Fruit fly (Drosophila melanogaster) whole organism, embryonic: Measurements from ENCODE around the gene CG15343.

Experiments
- CG10267 ChIP-seq: fragments of 200-800 bp; sonication (Bioruptor generic); optimal IDR thresholded peaks from 2 replicates; lab custom pipeline; 2018; ENCODE audit warnings: missing biosample characterization, mild to moderate bottlenecking, missing genetic modification characterization, moderate library complexity
- CG10366 ChIP-seq: fragments of 200-800 bp; sonication (Bioruptor generic); IDR thresholded peaks from 2 replicates; pipeline ENCODE4 v1.3.6; 2022; ENCODE audit warnings: missing biosample characterization, missing genetic modification characterization
- CG14710 ChIP-seq: fragments of 200-800 bp; sonication (Bioruptor generic); optimal IDR thresholded peaks from 3 replicates; lab custom pipeline; 2019; ENCODE audit warnings: missing biosample characterization, mild to moderate bottlenecking, missing genetic modification characterization, moderate library complexity
- CG14860 ChIP-seq: fragments of 200-800 bp; sonication (Bioruptor generic); IDR thresholded peaks from 3 replicates; pipeline ENCODE4 v1.3.6; 2022; ENCODE audit warnings: missing biosample characterization, missing genetic modification characterization; ENCODE audit not compliant: partially characterized antibody
- CG16779 ChIP-seq: fragments of 200-800 bp; sonication (Bioruptor generic); IDR thresholded peaks from 2 replicates; pipeline ENCODE4 v1.3.6; 2022; ENCODE audit warnings: missing biosample characterization, missing genetic modification characterization
- CG17802 ChIP-seq: fragments of 200-800 bp; sonication (Bioruptor generic); optimal IDR thresholded peaks from 2 replicates; lab custom pipeline; 2018; ENCODE audit warnings: missing biosample characterization, mild to moderate bottlenecking, missing genetic modification characterization, moderate library complexity
- CG2116 ChIP-seq: fragments of 200-800 bp; sonication (Bioruptor generic); optimal IDR thresholded peaks from 3 replicates; lab custom pipeline; 2018; ENCODE audit warnings: missing biosample characterization, mild to moderate bottlenecking, missing genetic modification characterization
- CG2678 ChIP-seq: fragments of 200-800 bp; sonication (Bioruptor generic); optimal IDR thresholded peaks from 3 replicates; lab custom pipeline; 2019; ENCODE audit warnings: missing biosample characterization, mild to moderate bottlenecking, missing genetic modification characterization, moderate library complexity
- CG31388 ChIP-seq: fragments of 200-800 bp; sonication (Bioruptor generic); optimal IDR thresholded peaks from 2 replicates; lab custom pipeline; 2016; ENCODE audit warnings: missing biosample characterization, missing genetic modification characterization
- CG31441 ChIP-seq: fragments of 200-800 bp; sonication (Bioruptor generic); IDR thresholded peaks from 2 replicates; pipeline ENCODE4 v1.3.6; 2022; ENCODE audit warnings: missing biosample characterization, missing genetic modification characterization
- CG32532 ChIP-seq: fragments of 200-800 bp; sonication (Bioruptor generic); IDR thresholded peaks from 2 replicates; pipeline ENCODE4 v1.3.6; 2022; ENCODE audit warnings: missing biosample characterization, missing genetic modification characterization
- CG33213 ChIP-seq: fragments of 200-800 bp; sonication (Bioruptor generic); optimal IDR thresholded peaks from 3 replicates; lab custom pipeline; 2016; ENCODE audit warnings: missing biosample characterization, missing genetic modification characterization
- CG3407 ChIP-seq: fragments of 200-800 bp; sonication (Bioruptor generic); optimal IDR thresholded peaks from 2 replicates; lab custom pipeline; 2018; ENCODE audit warnings: missing biosample characterization, mild to moderate bottlenecking, missing genetic modification characterization
- CG5180 ChIP-seq: fragments of 200-800 bp; sonication (Bioruptor generic); optimal IDR thresholded peaks from 3 replicates; lab custom pipeline; 2017; ENCODE audit warnings: missing biosample characterization, missing genetic modification characterization, mild to moderate bottlenecking, moderate library complexity, missing genetic modification reagents
- CG6254 ChIP-seq: fragments of 200-800 bp; sonication (Bioruptor generic); optimal IDR thresholded peaks from 3 replicates; lab custom pipeline; 2017; ENCODE audit warnings: mild to moderate bottlenecking, missing biosample characterization, missing genetic modification reagents, missing genetic modification characterization
- CG8359 ChIP-seq: fragments of 200-800 bp; sonication (Bioruptor generic); optimal IDR thresholded peaks from 2 replicates; lab custom pipeline; 2017; ENCODE audit warnings: missing biosample characterization, mild to moderate bottlenecking, missing genetic modification characterization, borderline replicate concordance
- CG9932 ChIP-seq: fragments of 200-800 bp; sonication (Bioruptor generic); IDR thresholded peaks from 2 replicates; pipeline ENCODE4 v1.3.6; 2022; ENCODE audit warnings: missing biosample characterization, missing genetic modification characterization
- Doc3 ChIP-seq: fragments of 200-800 bp; sonication (Bioruptor generic); IDR thresholded peaks from 3 replicates; pipeline ENCODE4 v1.3.6; 2022; ENCODE audit warnings: missing biosample characterization, missing genetic modification characterization; ENCODE audit not compliant: partially characterized antibody
- Dp ChIP-seq: fragments of 200-800 bp; sonication (Bioruptor generic); optimal IDR thresholded peaks from 2 replicates; lab custom pipeline; 2018; ENCODE audit warnings: missing biosample characterization, mild to moderate bottlenecking, missing genetic modification characterization, moderate library complexity
- Dref ChIP-seq: fragments of 200-800 bp; sonication (Bioruptor generic); IDR thresholded peaks from 2 replicates; pipeline ENCODE4 v1.3.6; 2022; ENCODE audit warnings: missing biosample characterization, missing genetic modification characterization
- E2f2 ChIP-seq: fragments of 200-800 bp; sonication (Bioruptor generic); IDR thresholded peaks from 2 replicates; pipeline ENCODE4 v1.3.6; 2022; ENCODE audit warnings: missing biosample characterization, missing genetic modification characterization
- HHEX ChIP-seq: fragments of 200-800 bp; sonication (Bioruptor generic); optimal IDR thresholded peaks from 3 replicates; lab custom pipeline; 2017; ENCODE audit warnings: missing biosample characterization, mild to moderate bottlenecking, missing genetic modification characterization, missing genetic modification reagents
- HmgD ChIP-seq: fragments of 200-800 bp; sonication (Bioruptor generic); optimal IDR thresholded peaks from 3 replicates; lab custom pipeline; 2016; ENCODE audit warnings: missing biosample characterization, missing genetic modification characterization
- Kr ChIP-seq: fragments of 200-800 bp; sonication (Bioruptor generic); optimal IDR thresholded peaks from 2 replicates; lab custom pipeline; 2017; ENCODE audit warnings: missing biosample characterization, mild to moderate bottlenecking, missing genetic modification characterization
- MBD-R2 ChIP-seq: fragments of 200-800 bp; sonication (Bioruptor generic); IDR thresholded peaks from 2 replicates; pipeline ENCODE4 v1.3.6; 2022; ENCODE audit warnings: missing biosample characterization, missing genetic modification characterization
- MESR4 ChIP-seq: fragments of 200-800 bp; sonication (Bioruptor generic); optimal IDR thresholded peaks from 2 replicates; lab custom pipeline; 2018; ENCODE audit warnings: missing biosample characterization, mild to moderate bottlenecking, missing genetic modification characterization, moderate library complexity
- Opbp ChIP-seq: fragments of 200-800 bp; sonication (Bioruptor generic); IDR thresholded peaks from 3 replicates; pipeline ENCODE4 v1.3.6; 2022; ENCODE audit warnings: missing biosample characterization, missing genetic modification characterization; ENCODE audit not compliant: partially characterized antibody
- Sry-δ ChIP-seq: fragments of 200-800 bp; sonication (Bioruptor generic); optimal IDR thresholded peaks from 2 replicates; lab custom pipeline; 2016; ENCODE audit warnings: missing biosample characterization, missing genetic modification characterization
- Usf ChIP-seq: fragments of 200-800 bp; sonication (Bioruptor generic); optimal IDR thresholded peaks from 2 replicates; lab custom pipeline; 2017; ENCODE audit warnings: missing genotype, missing biosample characterization, missing genetic modification characterization
- ac ChIP-seq: fragments of 200-800 bp; sonication (Bioruptor generic); optimal IDR thresholded peaks from 3 replicates; lab custom pipeline; 2017; ENCODE audit warnings: missing biosample characterization, mild to moderate bottlenecking, missing genetic modification characterization
- az2 ChIP-seq: fragments of 200-800 bp; sonication (Bioruptor generic); optimal IDR thresholded peaks from 3 replicates; lab custom pipeline; 2016; ENCODE audit warnings: missing biosample characterization, missing genetic modification characterization
- bab2 ChIP-seq: fragments of 200-800 bp; sonication (Bioruptor generic); optimal IDR thresholded peaks from 2 replicates; lab custom pipeline; 2016; ENCODE audit warnings: missing biosample characterization, missing genetic modification characterization
- crol ChIP-seq: fragments of 200-800 bp; sonication (Bioruptor generic); IDR thresholded peaks from 2 replicates; pipeline ENCODE4 v1.3.6; 2022; ENCODE audit warnings: missing biosample characterization, missing genetic modification characterization
- dysf ChIP-seq: fragments of 200-800 bp; sonication (Bioruptor generic); IDR thresholded peaks from 3 replicates; pipeline ENCODE4 v1.3.6; 2022; ENCODE audit warnings: missing biosample characterization, missing genetic modification characterization
- gcm ChIP-seq: fragments of 200-800 bp; sonication (Bioruptor generic); optimal IDR thresholded peaks from 2 replicates; lab custom pipeline; 2019; ENCODE audit warnings: missing biosample characterization, mild to moderate bottlenecking, missing genetic modification characterization, moderate library complexity
- hkb ChIP-seq, 2 experiments: fragments of 200-800 bp in 1 of 2; fragments of >200 bp in 1 of 2; sonication (Bioruptor generic) in 1 of 2; IDR thresholded peaks in 1 of 2; optimal IDR thresholded peaks in 1 of 2; 2 replicates each; pipeline versions ENCODE4 v1.3.6 to Lab custom; 2017 to 2022; ENCODE audit warnings: missing biosample characterization in 1 of 2, missing genetic modification characterization in 1 of 2
- jigr1 ChIP-seq: fragments of 200-800 bp; sonication (Bioruptor generic); IDR thresholded peaks from 3 replicates; pipeline ENCODE4 v1.3.6; 2022; ENCODE audit warnings: missing biosample characterization, missing genetic modification characterization
- jing ChIP-seq: fragments of 200-800 bp; sonication (Bioruptor generic); optimal IDR thresholded peaks from 2 replicates; lab custom pipeline; 2018; ENCODE audit warnings: missing biosample characterization, mild to moderate bottlenecking, missing genetic modification characterization
- lilli ChIP-seq: fragments of 200-800 bp; sonication (Bioruptor generic); optimal IDR thresholded peaks from 3 replicates; lab custom pipeline; 2016; ENCODE audit warnings: missing biosample characterization, missing genetic modification characterization
- mld ChIP-seq: fragments of 200-800 bp; sonication (Bioruptor generic); IDR thresholded peaks from 3 replicates; pipeline ENCODE4 v1.3.6; 2022; ENCODE audit warnings: missing biosample characterization, missing genetic modification characterization; ENCODE audit not compliant: partially characterized antibody
- nau ChIP-seq: fragments of 200-800 bp; sonication (Bioruptor generic); optimal IDR thresholded peaks from 3 replicates; lab custom pipeline; 2017; ENCODE audit warnings: missing biosample characterization, mild to moderate bottlenecking, missing genetic modification characterization, missing genetic modification reagents
- org-1 ChIP-seq: fragments of 200-800 bp; sonication (Bioruptor generic); optimal IDR thresholded peaks from 2 replicates; lab custom pipeline; 2017; ENCODE audit warnings: missing biosample characterization, missing genetic modification characterization
- pzg ChIP-seq: fragments of 200-800 bp; sonication (Bioruptor generic); optimal IDR thresholded peaks from 3 replicates; lab custom pipeline; 2018; ENCODE audit warnings: missing biosample characterization, mild to moderate bottlenecking, missing genetic modification characterization, moderate library complexity
- sna ChIP-seq: fragments of 200-800 bp; sonication (Bioruptor generic); IDR thresholded peaks from 2 replicates; pipeline ENCODE4 v1.3.6; 2022; ENCODE audit warnings: missing biosample characterization, missing genetic modification characterization; ENCODE audit not compliant: partially characterized antibody
- sug ChIP-seq: fragments of 200-800 bp; optimal IDR thresholded peaks from 2 replicates; lab custom pipeline; 2019; ENCODE audit warnings: missing biosample characterization, mild to moderate bottlenecking, missing genetic modification characterization, moderate library complexity
- tio ChIP-seq: fragments of 200-800 bp; sonication (Bioruptor generic); optimal IDR thresholded peaks from 2 replicates; lab custom pipeline; 2017; ENCODE audit warnings: missing biosample characterization, missing genetic modification characterization, inconsistent platforms
- tll ChIP-seq, 2 experiments: fragments of 200-800 bp in 1 of 2; fragments of >200 bp in 1 of 2; sonication (Bioruptor generic) in 1 of 2; optimal IDR thresholded peaks; 2 replicates each; lab custom pipeline; 2017 to 2019; ENCODE audit warnings: missing biosample characterization in 2 of 2, missing genetic modification characterization in 2 of 2, mild to moderate bottlenecking in 1 of 2, moderate library complexity in 1 of 2
- unc-4 ChIP-seq: fragments of 200-800 bp; sonication (Bioruptor generic); IDR thresholded peaks from 2 replicates; pipeline ENCODE4 v1.3.6; 2022; ENCODE audit warnings: missing biosample characterization, missing genetic modification characterization; ENCODE audit not compliant: partially characterized antibody
- vnd ChIP-seq: fragments of 200-800 bp; sonication (Bioruptor generic); IDR thresholded peaks from 3 replicates; pipeline ENCODE4 v1.3.6; 2022; ENCODE audit warnings: missing biosample characterization, missing genetic modification characterization; ENCODE audit not compliant: partially characterized antibody

The CG15343 gene

dm6 chrX:8240431-8240830, 33.2 kb downstream of the CG15343 start, which contains the start of gene CG2147 (continued):
- peak; percentile 85 for TF ChIP-seq Dref (GFP tag; lab: Robert Waterston, UW)
- no peak for TF ChIP-seq CG8359 (GFP tag; lab: Kevin White, UChicago)
- no peak for TF ChIP-seq nau (GFP tag; lab: Kevin White, UChicago)
- no peak for TF ChIP-seq CG17802 (tag; lab: Kevin White, UChicago)
- peak; percentile 42 for TF ChIP-seq pzg (GFP tag; lab: Kevin White, UChicago)
- TF ChIP-seq CG14860, result peak; percentile 74
- peak; percentile 66 for TF ChIP-seq vnd
- TF ChIP-seq CG2678 (tag; lab: Kevin White, UChicago), result no peak
- no peak for TF ChIP-seq crol (GFP tag; lab: Robert Waterston, UW)
- TF ChIP-seq HmgD, result no peak
- TF ChIP-seq Dp (GFP tag; lab: Kevin White, UChicago), result peak; percentile 86
- TF ChIP-seq tll (GFP tag; optimal IDR thresholded peaks at IDR 0.05; lab: Kevin White, UChicago), result no peak
- TF ChIP-seq CG6254 (GFP tag; lab: Kevin White, UChicago), result no peak
- no peak for TF ChIP-seq Usf (GFP tag; lab: Kevin White, UChicago)
- peak; percentile 68 for TF ChIP-seq Doc3
- TF ChIP-seq sna (GFP tag; lab: Robert Waterston, UW), result peak; percentile 69; the same call in 1 of the 2 replicates
- peak; percentile 5 for TF ChIP-seq MESR4 (GFP tag; lab: Kevin White, UChicago)
- TF ChIP-seq jing (GFP tag; lab: Kevin White, UChicago), result no peak
- TF ChIP-seq HHEX (GFP tag; lab: Kevin White, UChicago), result no peak
- no peak for TF ChIP-seq org-1 (GFP tag; lab: Kevin White, UChicago)
- no peak for TF ChIP-seq CG10366 (GFP tag; lab: Robert Waterston, UW)
- peak; percentile 27 for TF ChIP-seq CG10267 (tag; lab: Kevin White, UChicago)
- TF ChIP-seq CG32532 (GFP tag; lab: Robert Waterston, UW), result no peak
- no peak for TF ChIP-seq gcm (GFP tag; lab: Kevin White, UChicago)
- peak; percentile 10 for TF ChIP-seq CG14710 (tag; lab: Kevin White, UChicago)
- TF ChIP-seq ac, result no peak
- TF ChIP-seq CG2116 (GFP tag; lab: Kevin White, UChicago), result peak; percentile 65
- TF ChIP-seq Opbp (GFP tag; lab: Robert Waterston, UW), result peak; percentile 79
- no peak for TF ChIP-seq dysf (GFP tag; lab: Robert Waterston, UW)
- peak; percentile 89 for TF ChIP-seq unc-4 (GFP tag; lab: Robert Waterston, UW)
- no peak for TF ChIP-seq az2
- TF ChIP-seq E2f2 (GFP tag; lab: Robert Waterston, UW), result peak; percentile 92
- no peak for TF ChIP-seq tio (GFP tag; lab: Kevin White, UChicago)
- no peak for TF ChIP-seq CG31388 (GFP tag; lab: Kevin White, UChicago)
- TF ChIP-seq CG33213, result no peak
- peak; percentile 70 for TF ChIP-seq Sry-δ (GFP tag; lab: Kevin White, UChicago)
- 0 out of 3 replicates have a peak, but pooled peaks have one; percentile 61 for TF ChIP-seq mld (GFP tag; lab: Robert Waterston, UW)
- TF ChIP-seq sug (tag; lab: Kevin White, UChicago), result no peak
- TF ChIP-seq MBD-R2, result no peak
- TF ChIP-seq hkb (optimal IDR thresholded peaks at IDR 0.05; lab: Kevin White, UChicago), result no peak
- TF ChIP-seq hkb (GFP tag; IDR thresholded peaks at IDR 0.05; lab: Robert Waterston, UW), result no peak
- TF ChIP-seq jigr1 (GFP tag; lab: Robert Waterston, UW), result no peak
- TF ChIP-seq bab2 (GFP tag; lab: Kevin White, UChicago), result no peak
- TF ChIP-seq Kr (GFP tag; lab: Kevin White, UChicago), result no peak
- no peak for TF ChIP-seq CG16779 (GFP tag; lab: Robert Waterston, UW)
- TF ChIP-seq CG9932 (GFP tag; lab: Robert Waterston, UW), result no peak
- TF ChIP-seq CG5180 (GFP tag; lab: Kevin White, UChicago), result no peak
- TF ChIP-seq CG3407 (GFP tag; lab: Kevin White, UChicago), result no peak
- TF ChIP-seq lilli (GFP tag; lab: Kevin White, UChicago), result no peak
- no peak for TF ChIP-seq CG31441
